Worm (Caenorhabditis elegans) whole organism, L1 larva: ENCODE measurements around the gene idpp-3.

ENCODE experiments used
- F16B12.6 ChIP-seq: fragments of 150-350 bp; optimal IDR thresholded peaks from 2 replicates; lab custom pipeline; 2014; ENCODE audit warnings: missing biosample characterization, missing genetic modification characterization
- Y116A8C.19 ChIP-seq: sonication (generic microtip); optimal IDR thresholded peaks from 2 replicates; lab custom pipeline; 2016; ENCODE audit warnings: missing compliant biosample characterization, missing genetic modification characterization, borderline replicate concordance
- alr-1 ChIP-seq: fragments of 200-800 bp; sonication (Bioruptor generic); optimal IDR thresholded peaks from 2 replicates; lab custom pipeline; 2018; ENCODE audit warnings: borderline replicate concordance, mild to moderate bottlenecking, missing genetic modification characterization, missing compliant biosample characterization
- blmp-1 ChIP-seq: fragments of 150-350 bp; optimal IDR thresholded peaks from 2 replicates; lab custom pipeline; 2014; ENCODE audit warnings: missing biosample characterization, missing genetic modification characterization
- ceh-8 ChIP-seq: fragments of 200-800 bp; sonication (Bioruptor generic); optimal IDR thresholded peaks from 2 replicates; lab custom pipeline; 2018; ENCODE audit warnings: mild to moderate bottlenecking, missing genetic modification characterization, moderate library complexity, missing compliant biosample characterization
- ceh-82 ChIP-seq, 3 experiments: fragments of 150-350 bp in 1 of 3; sonication (generic microtip) in 2 of 3; optimal IDR thresholded peaks; 2 replicates each; lab custom pipeline; 2014 to 2017; ENCODE audit warnings: missing biosample characterization in 3 of 3, missing genetic modification characterization in 3 of 3
- dpl-1 ChIP-seq, 3 experiments: fragments of 150-350 bp in 2 of 3; sonication (generic microtip) in 1 of 3; optimal IDR thresholded peaks; 2 replicates each; lab custom pipeline; 2014 to 2017; ENCODE audit warnings: missing biosample characterization in 3 of 3, missing genetic modification characterization in 3 of 3, missing genetic modification reagents in 3 of 3
- dsc-1 ChIP-seq: sonication (generic microtip); optimal IDR thresholded peaks from 2 replicates; lab custom pipeline; 2016; ENCODE audit warnings: mild to moderate bottlenecking, missing genetic modification characterization, missing compliant biosample characterization
- efl-1 ChIP-seq, 4 experiments: fragments of 150-350 bp; optimal IDR thresholded peaks in 3 of 4; peaks in 1 of 4; 1 replicate in 1 of 4; 2 replicates in 3 of 4; lab custom pipeline; 2014; ENCODE audit warnings: missing biosample characterization in 2 of 4, missing genetic modification characterization in 2 of 4, missing genetic modification reagents in 2 of 4
- fkh-4 ChIP-seq: sonication (generic microtip); optimal IDR thresholded peaks from 2 replicates; lab custom pipeline; 2016; ENCODE audit warnings: missing compliant biosample characterization, missing genetic modification characterization, borderline replicate concordance
- fkh-8 ChIP-seq: sonication (generic microtip); optimal IDR thresholded peaks from 2 replicates; lab custom pipeline; 2016; ENCODE audit warnings: mild to moderate bottlenecking, missing genetic modification characterization, missing compliant biosample characterization
- grh-1 ChIP-seq: fragments of 200-800 bp; sonication (Bioruptor generic); IDR thresholded peaks from 2 replicates; pipeline ENCODE4 v1.3.6; 2022; ENCODE audit warnings: missing genetic modification reagents, missing genetic modification characterization, missing compliant biosample characterization
- hlh-4 ChIP-seq: sonication (generic microtip); optimal IDR thresholded peaks from 2 replicates; lab custom pipeline; 2016; ENCODE audit warnings: mild to moderate bottlenecking, missing genetic modification characterization, missing compliant biosample characterization
- jun-1 ChIP-seq: fragments of 150-350 bp; optimal IDR thresholded peaks from 2 replicates; lab custom pipeline; 2014; ENCODE audit warnings: missing biosample characterization, missing genetic modification reagents, missing genetic modification characterization
- lin-14 ChIP-seq: fragments of 200-800 bp; sonication (Bioruptor generic); optimal IDR thresholded peaks from 2 replicates; lab custom pipeline; 2018; ENCODE audit warnings: mild to moderate bottlenecking, missing genetic modification characterization, moderate library complexity, missing compliant biosample characterization
- lin-35 ChIP-seq, 2 experiments: fragments of 150-350 bp; optimal IDR thresholded peaks; 2 replicates each; lab custom pipeline; 2014; ENCODE audit warnings: missing biosample characterization in 2 of 2, missing genetic modification characterization in 2 of 2, missing genetic modification reagents in 2 of 2
- lin-39 ChIP-seq: fragments of 150-350 bp; optimal IDR thresholded peaks from 2 replicates; lab custom pipeline; 2014; ENCODE audit warnings: missing biosample characterization, missing genetic modification reagents, missing genetic modification characterization
- lsy-2 ChIP-seq, 2 experiments: fragments of 150-350 bp; optimal IDR thresholded peaks; 2 replicates each; lab custom pipeline; 2014; ENCODE audit warnings: missing biosample characterization in 2 of 2, missing genetic modification characterization in 2 of 2
- mab-9 ChIP-seq: fragments of 200-800 bp; sonication (Bioruptor generic); IDR thresholded peaks from 2 replicates; pipeline ENCODE4 v1.3.6; 2022; ENCODE audit warnings: missing genetic modification reagents, missing genetic modification characterization, missing compliant biosample characterization
- nhr-11 ChIP-seq: fragments of 150-350 bp; optimal IDR thresholded peaks from 2 replicates; lab custom pipeline; 2014; ENCODE audit warnings: missing biosample characterization, missing genetic modification characterization
- nhr-12 ChIP-seq: sonication (generic microtip); optimal IDR thresholded peaks from 2 replicates; lab custom pipeline; 2017; ENCODE audit warnings: missing biosample characterization, missing genetic modification characterization
- nhr-28 ChIP-seq: fragments of 150-350 bp; optimal IDR thresholded peaks from 2 replicates; lab custom pipeline; 2014; ENCODE audit warnings: missing biosample characterization, missing genetic modification characterization
- nhr-71 ChIP-seq: sonication (generic microtip); optimal IDR thresholded peaks from 2 replicates; lab custom pipeline; 2016; ENCODE audit warnings: mild to moderate bottlenecking, missing genetic modification characterization, moderate library complexity, missing compliant biosample characterization
- nhr-76 ChIP-seq: sonication (generic microtip); optimal IDR thresholded peaks from 2 replicates; lab custom pipeline; 2017; ENCODE audit warnings: missing biosample characterization, missing genetic modification characterization
- nhr-85 ChIP-seq: sonication (generic microtip); peaks from one replicate; lab custom pipeline; 2016; ENCODE audit warnings: missing genetic modification characterization, inconsistent platforms, missing compliant biosample characterization
- nhr-90 ChIP-seq: sonication (generic microtip); optimal IDR thresholded peaks from 2 replicates; lab custom pipeline; 2016; ENCODE audit warnings: mild to moderate bottlenecking, missing genetic modification characterization, missing compliant biosample characterization; ENCODE audit not compliant: poor library complexity
- pax-3 ChIP-seq: fragments of 200-800 bp; sonication (Bioruptor generic); optimal IDR thresholded peaks from 2 replicates; lab custom pipeline; 2018; ENCODE audit warnings: mild to moderate bottlenecking, missing genetic modification characterization, moderate library complexity, missing compliant biosample characterization
- snu-23 ChIP-seq: sonication (generic microtip); optimal IDR thresholded peaks from 2 replicates; lab custom pipeline; 2016; ENCODE audit warnings: missing genetic modification characterization, missing compliant biosample characterization
- sptf-1 ChIP-seq: fragments of 150-350 bp; optimal IDR thresholded peaks from 2 replicates; lab custom pipeline; 2014; ENCODE audit warnings: missing biosample characterization, missing genetic modification characterization
- sup-37 ChIP-seq: fragments of 200-800 bp; sonication (Bioruptor generic); optimal IDR thresholded peaks from 2 replicates; lab custom pipeline; 2018; ENCODE audit warnings: mild to moderate bottlenecking, missing genetic modification characterization, missing compliant biosample characterization
- swsn-7 ChIP-seq: sonication (generic microtip); optimal IDR thresholded peaks from 2 replicates; lab custom pipeline; 2016; ENCODE audit warnings: missing genetic modification characterization, missing compliant biosample characterization
- tlp-1 ChIP-seq: fragments of 150-350 bp; optimal IDR thresholded peaks from 2 replicates; lab custom pipeline; 2014; ENCODE audit warnings: missing biosample characterization, missing genetic modification characterization
- unc-30 ChIP-seq: sonication (generic microtip); optimal IDR thresholded peaks from 2 replicates; lab custom pipeline; 2017; ENCODE audit warnings: missing biosample characterization, missing genetic modification characterization
- unc-62 ChIP-seq: fragments of 150-350 bp; optimal IDR thresholded peaks from 2 replicates; lab custom pipeline; 2014; ENCODE audit warnings: missing biosample characterization, missing genetic modification reagents, missing genetic modification characterization
- unc-86 ChIP-seq: sonication (generic microtip); optimal IDR thresholded peaks from 2 replicates; lab custom pipeline; 2016; ENCODE audit warnings: missing genetic modification characterization, missing compliant biosample characterization
- unc-98 ChIP-seq: fragments of 200-800 bp; sonication (Bioruptor generic); IDR thresholded peaks from 2 replicates; pipeline ENCODE4 v1.3.6; 2022; ENCODE audit warnings: missing genetic modification characterization, missing compliant biosample characterization
- vab-15 ChIP-seq: sonication (generic microtip); optimal IDR thresholded peaks from 2 replicates; lab custom pipeline; 2017; ENCODE audit warnings: missing genotype, mild to moderate bottlenecking, missing genetic modification characterization, missing compliant biosample characterization
- ztf-4 ChIP-seq: fragments of 150-350 bp; optimal IDR thresholded peaks from 2 replicates; lab custom pipeline; 2014; ENCODE audit warnings: missing biosample characterization, missing genetic modification characterization

idpp-3 gene

DNA sequence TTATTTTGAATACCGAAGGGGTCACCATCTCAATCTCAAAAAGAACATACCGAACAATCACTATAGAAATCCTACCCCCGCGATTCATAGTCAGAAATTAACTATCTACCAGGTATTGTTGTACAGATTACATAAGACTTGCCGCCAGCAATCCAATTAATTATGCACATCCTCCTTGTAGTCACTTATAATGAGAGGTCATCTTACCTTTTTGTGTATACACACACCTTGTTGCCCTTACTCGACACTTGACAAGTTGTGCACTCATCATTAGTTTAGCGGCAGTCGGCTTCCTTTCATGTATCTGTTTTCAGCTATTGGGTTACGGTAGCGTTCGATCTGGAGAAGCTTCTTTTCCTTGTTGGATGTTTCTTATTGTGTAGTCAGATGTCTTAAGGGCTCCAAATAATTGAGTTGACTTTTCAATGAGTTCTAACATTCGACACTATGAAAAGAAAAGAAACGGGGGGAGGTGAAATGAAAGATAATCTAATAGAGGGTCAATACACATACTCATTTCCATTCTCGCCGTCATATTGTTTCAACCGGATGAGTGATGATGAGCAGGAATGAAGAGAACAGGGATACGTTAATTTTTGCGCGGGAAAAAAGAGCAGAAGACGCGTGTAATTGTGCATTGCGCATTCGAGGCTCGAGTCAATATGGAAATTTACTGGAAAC lies 1.8 kb downstream of the idpp-3 start:
- no peak for TF ChIP-seq alr-1 (tag; lab: Kevin White, UChicago)
- TF ChIP-seq fkh-4 (tag; lab: Kevin White, UChicago): no peak
- no peak for TF ChIP-seq nhr-11 (tag; lab: Kevin White, UChicago)
- TF ChIP-seq grh-1 (GFP tag; lab: Robert Waterston, UW): no peak
- no peak for TF ChIP-seq pax-3
- TF ChIP-seq unc-62: no peak
- TF ChIP-seq nhr-28: no peak
- TF ChIP-seq jun-1: no peak
- TF ChIP-seq ceh-82 (tag; optimal IDR thresholded peaks at IDR 0.05; lab: Kevin White, UChicago): no peak
- no peak for TF ChIP-seq nhr-76
- no peak for TF ChIP-seq Y116A8C.19 (tag; lab: Kevin White, UChicago)
- no peak for TF ChIP-seq sptf-1 (tag; lab: Kevin White, UChicago)
- no peak for TF ChIP-seq nhr-85 (tag; lab: Kevin White, UChicago)
- TF ChIP-seq ztf-4 (tag; lab: Kevin White, UChicago): no peak
- no peak for TF ChIP-seq dpl-1 (GFP tag; optimal IDR thresholded peaks at IDR 0.05; lab: Kevin White, UChicago)
- TF ChIP-seq F16B12.6 (tag; lab: Kevin White, UChicago): no peak

ce11 chrX:14958401-14958800 lies 3.0 kb downstream of the idpp-3 start:
- TF ChIP-seq tlp-1 (no peak), snu-23 (GFP tag; lab: Kevin White, UChicago) (no peak), nhr-90 (tag; lab: Kevin White, UChicago) (no peak), nhr-11 (tag; lab: Kevin White, UChicago) (no peak), dsc-1 (tag; lab: Kevin White, UChicago) (no peak), unc-30 (no peak), vab-15 (tag; lab: Kevin White, UChicago) (no peak), unc-62 (no peak), ceh-82 (tag; optimal IDR thresholded peaks at IDR 0.05; lab: Kevin White, UChicago) (no peak), fkh-4 (tag; lab: Kevin White, UChicago) (no peak)
- TF ChIP-seq, all 84 proteins: peak for 0

DNA sequence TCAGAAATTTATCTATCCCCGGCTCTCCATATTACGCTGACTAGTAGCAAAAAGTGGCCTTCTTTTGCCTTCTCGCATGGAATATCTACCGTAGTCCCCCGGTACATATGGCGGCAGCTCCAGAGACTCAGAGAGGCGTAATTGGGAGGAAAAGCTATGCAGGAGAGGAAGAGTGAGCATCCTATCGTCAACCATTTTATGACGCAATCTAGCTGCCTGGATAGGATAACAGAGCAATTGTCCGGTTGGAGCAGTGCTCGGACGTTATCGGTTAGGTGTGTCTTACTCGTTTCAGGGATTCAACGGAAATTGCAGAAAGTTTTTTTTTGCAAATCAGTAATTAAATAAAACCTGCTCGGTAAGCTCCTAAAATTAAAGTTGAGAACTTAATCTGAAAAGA lies 4.2 kb downstream of the idpp-3 start:
- TF ChIP-seq lin-14 (no peak), sup-37 (GFP tag; lab: Kevin White, UChicago) (no peak), efl-1 (optimal IDR thresholded peaks at IDR 0.05; lab: Kevin White, UChicago) (no peak), efl-1 (GFP tag; optimal IDR thresholded peaks at IDR 0.05 in 1 of 2; lab: Kevin White, UChicago) (no peak), lsy-2 (tag; optimal IDR thresholded peaks at IDR 0.05; lab: Kevin White, UChicago) (no peak), blmp-1 (no peak), snu-23 (GFP tag; lab: Kevin White, UChicago) (no peak), lin-35 (GFP tag; optimal IDR thresholded peaks at IDR 0.05; lab: Kevin White, UChicago) (no peak), ztf-4 (tag; lab: Kevin White, UChicago) (no peak), nhr-71 (tag; lab: Kevin White, UChicago) (no peak), ceh-8 (GFP tag; lab: Kevin White, UChicago) (no peak), hlh-4 (tag; lab: Kevin White, UChicago) (no peak), Y116A8C.19 (tag; lab: Kevin White, UChicago) (no peak), mab-9 (GFP tag; lab: Robert Waterston, UW) (no peak), unc-98 (GFP tag; lab: Robert Waterston, UW) (no peak), nhr-12 (tag; lab: Kevin White, UChicago) (no peak)

DNA sequence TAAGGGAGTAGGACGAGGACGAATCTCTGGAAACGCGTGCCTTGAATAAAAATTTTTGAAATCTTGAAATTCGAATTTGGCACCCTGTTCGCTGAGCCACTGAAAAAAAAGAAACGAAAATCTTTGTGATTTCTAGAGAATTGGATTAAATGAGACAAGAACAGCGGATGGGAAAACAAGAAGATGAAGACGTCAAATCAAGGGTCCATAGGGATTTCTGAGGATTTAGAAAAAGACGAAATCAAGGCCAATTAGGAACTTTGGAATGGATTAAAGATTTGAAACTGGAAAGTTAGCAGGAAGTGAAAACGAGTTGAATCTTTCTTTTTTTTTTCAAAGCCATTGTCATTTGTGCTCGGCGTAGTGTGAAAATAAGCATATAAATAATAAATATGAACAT lies 6.8 kb downstream of the idpp-3 start, which contains the start of gene pag-3:
Gene pag-3 (minus strand): TSS at position 101 of the 400 bp plus-strand sequence.
- TF ChIP-seq swsn-7 (tag; lab: Kevin White, UChicago): no peak
- TF ChIP-seq fkh-8 (tag; lab: Kevin White, UChicago): no peak
- no peak for TF ChIP-seq ceh-8 (GFP tag; lab: Kevin White, UChicago)
- no peak for TF ChIP-seq blmp-1
- no peak for TF ChIP-seq unc-86 (tag; lab: Kevin White, UChicago)
- TF ChIP-seq lin-39: no peak
- TF ChIP-seq unc-62: no peak
